Worm (Caenorhabditis elegans) whole organism, L4 larva: Measurements from ENCODE around the gene Y81B9A.4.
"Not testable (repeated sequence)": the region's sequence is repeated elsewhere in the genome, so short reads cannot be mapped to it uniquely, and the experiment has no call there.

Experiments used
- F44E2.7 ChIP-seq: fragments of 200-800 bp; sonication (Bioruptor generic); IDR thresholded peaks from 2 replicates; pipeline ENCODE4 v2.1.2; 2022; ENCODE audit warnings: missing genetic modification characterization, missing compliant biosample characterization
- Y5F2A.4 ChIP-seq: fragments of 200-800 bp; sonication (Bioruptor generic); optimal IDR thresholded peaks from 2 replicates; lab custom pipeline; 2018; ENCODE audit warnings: mild to moderate bottlenecking, missing genetic modification characterization, missing compliant biosample characterization
- ZK546.5 ChIP-seq, 2 experiments: sonication (generic microtip); optimal IDR thresholded peaks; 2 replicates each; lab custom pipeline; 2017; ENCODE audit warnings: missing biosample characterization in 2 of 2, missing genetic modification characterization in 2 of 2
- aha-1 ChIP-seq: fragments of 150-350 bp; peaks from one replicate; lab custom pipeline; 2014; ENCODE audit warnings: missing biosample characterization, missing genetic modification characterization
- attf-4 ChIP-seq: sonication (generic microtip); optimal IDR thresholded peaks from 3 replicates; lab custom pipeline; 2017; ENCODE audit warnings: missing biosample characterization, missing genetic modification characterization
- ceh-20 ChIP-seq: fragments of 200-800 bp; sonication (Bioruptor generic); IDR thresholded peaks from 2 replicates; pipeline ENCODE4 v1.3.6; 2022; ENCODE audit warnings: missing genetic modification reagents, missing genetic modification characterization, missing compliant biosample characterization
- daf-12 ChIP-seq: fragments of 150-350 bp; optimal IDR thresholded peaks from 2 replicates; lab custom pipeline; 2014; ENCODE audit warnings: missing biosample characterization, missing genetic modification reagents, missing genetic modification characterization
- daf-16 ChIP-seq, 3 experiments: sonication (generic microtip); optimal IDR thresholded peaks; 2 replicates each; lab custom pipeline; 2016 to 2017; ENCODE audit warnings: missing genetic modification characterization in 3 of 3, missing genetic modification reagents in 3 of 3, mild to moderate bottlenecking in 2 of 3, missing compliant biosample characterization in 2 of 3, missing biosample characterization in 1 of 3, moderate library complexity in 1 of 3
- daf-8 ChIP-seq: fragments of 200-800 bp; sonication (Bioruptor generic); IDR thresholded peaks from 2 replicates; pipeline ENCODE4 v1.3.6; 2022; ENCODE audit warnings: missing genetic modification characterization, missing compliant biosample characterization
- dve-1 ChIP-seq: sonication (generic microtip); optimal IDR thresholded peaks from 2 replicates; lab custom pipeline; 2017; ENCODE audit warnings: antibody characterized with exemption, mild to moderate bottlenecking, missing genetic modification characterization, missing compliant biosample characterization; ENCODE audit not compliant: insufficient read depth
- fos-1 ChIP-seq: fragments of 150-350 bp; optimal IDR thresholded peaks from 2 replicates; lab custom pipeline; 2014; ENCODE audit warnings: missing biosample characterization, missing genetic modification characterization
- hlh-11 ChIP-seq: fragments of 200-800 bp; sonication (Bioruptor generic); optimal IDR thresholded peaks from 2 replicates; lab custom pipeline; 2018; ENCODE audit warnings: mild to moderate bottlenecking, missing genetic modification characterization, missing compliant biosample characterization
- hlh-30 ChIP-seq: sonication (generic microtip); optimal IDR thresholded peaks from 2 replicates; lab custom pipeline; 2017; ENCODE audit warnings: antibody characterized with exemption, mild to moderate bottlenecking, missing genetic modification characterization, missing compliant biosample characterization; ENCODE audit not compliant: insufficient read depth
- jun-1 ChIP-seq: fragments of 150-350 bp; optimal IDR thresholded peaks from 2 replicates; lab custom pipeline; 2014; ENCODE audit warnings: missing biosample characterization, missing genetic modification reagents, missing genetic modification characterization
- mdl-1 ChIP-seq, 2 experiments: fragments of 150-350 bp in 1 of 2; sonication (generic microtip) in 1 of 2; optimal IDR thresholded peaks; 2 replicates each; lab custom pipeline; 2014 to 2017; ENCODE audit warnings: missing biosample characterization in 2 of 2, missing genetic modification characterization in 2 of 2
- nhr-10 ChIP-seq: fragments of 150-350 bp; optimal IDR thresholded peaks from 2 replicates; lab custom pipeline; 2014; ENCODE audit warnings: missing biosample characterization, missing genetic modification characterization
- nhr-102 ChIP-seq: sonication (generic microtip); optimal IDR thresholded peaks from 2 replicates; lab custom pipeline; 2016; ENCODE audit warnings: mild to moderate bottlenecking, missing genetic modification characterization, moderate library complexity, missing compliant biosample characterization
- pqm-1 ChIP-seq: sonication (generic microtip); optimal IDR thresholded peaks from 2 replicates; lab custom pipeline; 2017; ENCODE audit warnings: missing biosample characterization, missing genetic modification characterization
- skn-1 ChIP-seq: fragments of 150-350 bp; optimal IDR thresholded peaks from 2 replicates; lab custom pipeline; 2014; ENCODE audit warnings: missing biosample characterization, missing genetic modification characterization
- spr-1 ChIP-seq: sonication (generic microtip); optimal IDR thresholded peaks from 2 replicates; lab custom pipeline; 2016; ENCODE audit warnings: mild to moderate bottlenecking, missing genetic modification characterization, missing compliant biosample characterization
- tra-1 ChIP-seq: fragments of 200-800 bp; sonication (Bioruptor generic); IDR thresholded peaks from 2 replicates; pipeline ENCODE4 v1.3.6; 2022; ENCODE audit warnings: missing genetic modification reagents, missing genetic modification characterization, missing compliant biosample characterization
- unc-130 ChIP-seq: sonication (generic microtip); optimal IDR thresholded peaks from 2 replicates; lab custom pipeline; 2016; ENCODE audit warnings: missing genetic modification reagents, missing genetic modification characterization, missing compliant biosample characterization
- unc-62 ChIP-seq, 3 experiments: fragments of 150-350 bp in 1 of 3; sonication (generic microtip); optimal IDR thresholded peaks in 2 of 3; peaks in 1 of 3; 1 replicate in 1 of 3; 2 replicates in 2 of 3; lab custom pipeline; 2014 to 2017; ENCODE audit warnings: missing biosample characterization in 3 of 3, missing genetic modification characterization in 3 of 3, missing genetic modification reagents in 3 of 3, missing genotype in 1 of 3
- ztf-11 ChIP-seq: fragments of 150-350 bp; optimal IDR thresholded peaks from 2 replicates; lab custom pipeline; 2014; ENCODE audit warnings: missing biosample characterization, missing genetic modification characterization
- ztf-7 ChIP-seq: fragments of 150-350 bp; optimal IDR thresholded peaks from 2 replicates; lab custom pipeline; 2014; ENCODE audit warnings: missing biosample characterization, missing genetic modification characterization

Y81B9A.4 gene

DNA sequence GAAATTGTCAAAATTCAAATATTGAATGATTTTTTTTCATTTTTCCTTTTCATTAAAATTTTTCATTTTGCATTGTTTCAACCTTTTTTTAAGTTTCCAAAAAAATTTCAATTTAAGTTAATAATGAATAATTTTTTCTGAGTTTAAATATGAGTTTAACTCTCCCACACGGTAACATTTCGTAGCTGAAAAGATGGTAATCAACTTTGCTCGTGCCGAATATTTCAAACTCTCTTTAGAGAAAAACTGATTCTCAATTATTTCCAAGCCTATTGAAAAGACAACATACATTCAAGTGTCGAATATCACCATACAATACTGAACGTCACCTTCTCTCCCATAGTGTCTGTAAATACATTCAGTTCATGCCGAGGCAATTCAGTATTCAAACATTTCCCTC, 28.2 kb upstream of the Y81B9A.4 start:
- TF ChIP-seq nhr-102 (tag; lab: Kevin White, UChicago) (no peak), skn-1 (tag; lab: Kevin White, UChicago) (no peak), unc-62 (GFP tag; optimal IDR thresholded peaks at IDR 0.05 in 1 of 2; lab: Kevin White, UChicago) (peak in 1 of 2 experiments; percentile 99), unc-62 (tag; optimal IDR thresholded peaks at IDR 0.05; lab: Kevin White, UChicago) (no peak)

DNA sequence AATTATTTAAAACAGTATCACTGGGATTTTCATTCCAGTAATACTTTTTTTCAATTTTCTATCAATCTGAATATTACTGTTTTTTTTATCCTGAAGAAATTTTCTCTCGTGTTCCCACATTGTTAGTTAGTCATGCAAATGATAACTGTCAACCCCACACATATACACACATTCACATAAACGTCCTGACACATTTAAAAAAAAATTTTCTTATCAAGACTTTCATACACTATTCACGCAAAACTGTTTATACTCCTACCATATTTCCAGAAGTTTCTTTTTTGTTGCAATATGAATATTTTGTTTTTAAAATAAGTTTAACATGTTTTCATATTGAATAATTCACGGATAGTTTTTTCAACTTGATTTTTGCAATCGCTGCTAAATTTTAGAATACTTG, 27.8 kb upstream of the Y81B9A.4 start:
- peak; percentile 57 for TF ChIP-seq pqm-1 (tag; lab: Kevin White, UChicago)
- TF ChIP-seq hlh-11 (tag; lab: Kevin White, UChicago) = peak; percentile 1
- TF ChIP-seq daf-12 = no peak
- peak; percentile 21 for TF ChIP-seq hlh-30
- peak; percentile 48 for TF ChIP-seq dve-1 (tag; lab: Kevin White, UChicago)
- no peak for TF ChIP-seq daf-16 (GFP tag; optimal IDR thresholded peaks at IDR 0.05; lab: Kevin White, UChicago)
- TF ChIP-seq daf-16 (tag; optimal IDR thresholded peaks at IDR 0.05; lab: Kevin White, UChicago) = peak; percentile 83

- no peak for TF ChIP-seq hlh-11 (tag; lab: Kevin White, UChicago)
- peak in 1 of 2 experiments; percentile 93 for TF ChIP-seq unc-62 (GFP tag; optimal IDR thresholded peaks at IDR 0.05 in 1 of 2; lab: Kevin White, UChicago)
- TF ChIP-seq unc-62 (tag; optimal IDR thresholded peaks at IDR 0.05; lab: Kevin White, UChicago) = no peak
Observed at ce11 chrX:9206731-9207130, 26.0 kb upstream of the Y81B9A.4 start.

DNA sequence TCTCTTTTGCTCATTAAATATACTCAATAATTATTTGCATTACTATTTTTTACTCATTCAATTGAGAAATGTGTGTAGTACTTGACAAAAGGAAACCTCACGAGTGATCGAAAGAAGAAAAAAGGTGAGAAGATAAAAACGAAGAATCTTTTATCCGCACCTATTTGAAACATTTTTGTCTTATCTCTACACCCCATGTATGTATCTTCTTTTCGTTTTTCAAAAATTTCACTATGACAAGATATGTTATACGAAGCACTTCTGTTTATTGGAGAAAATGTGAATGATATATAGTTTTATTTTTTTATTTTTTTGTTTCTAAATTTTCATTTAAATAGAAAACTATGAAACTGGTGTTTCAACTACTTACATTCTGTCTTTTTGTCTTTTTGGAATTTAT, 24.3 kb upstream of the Y81B9A.4 start:
- TF ChIP-seq daf-8 (no peak), ZK546.5 (tag; optimal IDR thresholded peaks at IDR 0.05; lab: Kevin White, UChicago) (no peak), unc-62 (GFP tag; optimal IDR thresholded peaks at IDR 0.05 in 1 of 2; lab: Kevin White, UChicago) (peak in 1 of 2 experiments; percentile 53), unc-62 (tag; optimal IDR thresholded peaks at IDR 0.05; lab: Kevin White, UChicago) (no peak), spr-1 (tag; lab: Kevin White, UChicago) (no peak), nhr-10 (tag; lab: Kevin White, UChicago) (no peak)

ce11 chrX:9203468-9203867, 22.7 kb upstream of the Y81B9A.4 start, which contains the start of gene crb-3:
crb-3 (plus strand) TSS chrX:9203768.
- not testable (repeated sequence) for TF ChIP-seq daf-16 (GFP tag; optimal IDR thresholded peaks at IDR 0.05; lab: Kevin White, UChicago); daf-16 (tag; optimal IDR thresholded peaks at IDR 0.05; lab: Kevin White, UChicago); spr-1 (tag; lab: Kevin White, UChicago); mdl-1 (tag; optimal IDR thresholded peaks at IDR 0.05; lab: Kevin White, UChicago)

DNA sequence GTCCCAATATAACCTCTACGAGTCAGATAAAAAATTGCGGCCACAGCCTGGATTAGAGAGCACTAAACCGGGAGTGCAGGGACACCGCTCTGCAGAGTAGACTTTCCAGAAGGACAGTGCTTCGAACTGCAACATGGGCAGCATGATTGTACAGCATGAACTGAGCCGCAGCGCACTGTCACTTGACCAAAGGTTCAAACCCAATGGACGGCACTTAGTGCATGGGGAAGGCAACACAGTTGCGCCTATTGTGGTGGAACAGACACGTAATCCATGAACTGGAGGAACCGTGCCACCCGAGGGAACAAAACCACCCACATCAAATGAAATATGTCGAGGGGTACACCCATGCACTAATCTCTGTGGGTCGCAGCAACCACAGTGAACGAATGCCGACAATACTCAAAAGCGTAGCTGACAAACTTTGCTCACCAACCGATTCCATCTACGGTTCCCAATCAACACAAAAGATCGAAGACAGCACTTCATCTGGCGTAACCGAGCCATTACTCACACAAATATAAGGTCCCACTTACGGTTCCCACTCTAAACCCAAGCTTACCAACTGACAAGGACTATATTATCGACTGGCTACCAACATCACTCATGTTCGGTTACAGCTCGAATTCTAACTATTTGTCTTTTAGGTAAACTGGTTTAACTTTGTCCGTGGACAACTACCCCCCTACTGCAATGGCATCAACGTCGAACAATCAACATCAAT, 14.8 kb upstream of the Y81B9A.4 start:
- TF ChIP-seq nhr-102 (tag; lab: Kevin White, UChicago) (no peak), tra-1 (GFP tag; lab: Robert Waterston, UW) (no peak), ceh-20 (GFP tag; lab: Robert Waterston, UW) (no peak), aha-1 (tag; lab: Kevin White, UChicago) (peak; percentile 96), fos-1 (tag; lab: Kevin White, UChicago) (no peak), unc-62 (GFP tag; optimal IDR thresholded peaks at IDR 0.05 in 1 of 2; lab: Kevin White, UChicago) (peak in 1 of 2 experiments; percentile 77), unc-62 (tag; optimal IDR thresholded peaks at IDR 0.05; lab: Kevin White, UChicago) (no peak)
- TF ChIP-seq, all 104 proteins: peak for 2

DNA sequence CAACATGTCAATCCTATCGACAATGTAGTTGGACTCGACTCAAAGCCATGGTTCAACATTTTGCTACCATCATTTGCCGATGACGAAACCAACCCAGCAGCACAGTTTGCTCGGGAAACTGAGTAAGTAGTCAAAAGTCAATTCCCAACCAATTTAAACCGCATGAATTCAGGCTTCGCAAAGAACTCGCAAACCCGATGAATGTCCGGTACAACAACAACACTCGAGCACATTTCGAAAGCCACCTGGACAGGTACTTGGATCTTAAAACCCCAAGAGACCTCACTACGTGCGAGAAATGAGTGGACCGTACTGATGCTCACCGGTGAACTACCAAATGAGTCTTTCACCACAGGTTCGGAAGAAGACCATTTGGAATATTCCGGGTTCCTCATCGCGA, 13.4 kb upstream of the Y81B9A.4 start:
- TF ChIP-seq ztf-11 (tag; lab: Kevin White, UChicago) = no peak
- peak; percentile 93 for TF ChIP-seq aha-1 (tag; lab: Kevin White, UChicago)
- no peak for TF ChIP-seq jun-1 (tag; lab: Kevin White, UChicago)
- TF ChIP-seq attf-4 (tag; lab: Kevin White, UChicago) = no peak
- TF ChIP-seq ztf-7 (tag; lab: Kevin White, UChicago) = no peak
- TF ChIP-seq F44E2.7 (GFP tag; lab: Robert Waterston, UW) = no peak
- peak in 1 of 2 experiments; percentile 70 for TF ChIP-seq unc-62 (GFP tag; optimal IDR thresholded peaks at IDR 0.05 in 1 of 2; lab: Kevin White, UChicago)
- TF ChIP-seq unc-62 (tag; optimal IDR thresholded peaks at IDR 0.05; lab: Kevin White, UChicago) = no peak
- no peak for TF ChIP-seq Y5F2A.4 (GFP tag; lab: Kevin White, UChicago)
- no peak for TF ChIP-seq unc-130 (GFP tag; lab: Kevin White, UChicago)
